Worm (Caenorhabditis elegans): ENCODE results near the gene C50H2.13.

DNA sequence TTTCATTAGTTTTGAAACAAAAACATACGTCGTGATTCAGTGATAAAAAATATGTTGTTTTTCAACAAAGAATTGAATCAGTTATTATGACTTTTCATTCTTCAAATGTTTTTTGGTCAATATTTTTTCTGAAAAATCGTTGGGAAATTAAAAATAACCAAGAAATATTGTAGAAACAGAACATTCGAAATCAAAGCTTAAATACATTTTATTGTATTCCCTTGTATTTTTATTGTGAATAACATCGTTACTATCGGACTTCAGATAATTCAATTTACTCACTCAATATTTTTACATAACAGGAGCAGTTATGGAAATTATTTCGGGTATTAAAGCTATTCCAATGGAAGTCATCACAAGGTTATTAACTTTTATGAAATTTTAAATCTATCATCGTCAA lies 9.7 kb upstream of the C50H2.13 start, which contains the start of gene C50H2.4:
- no peak for TF ChIP-seq fkh-6 (tag; optimal IDR thresholded peaks at IDR 0.05)
- TF ChIP-seq nhr-11 (tag; optimal IDR thresholded peaks at IDR 0.05): no peak
- TF ChIP-seq tbx-2 (tag; optimal IDR thresholded peaks at IDR 0.05): no peak
- TF ChIP-seq ceh-6 (GFP tag; optimal IDR thresholded peaks at IDR 0.05): no peak
- TF ChIP-seq K02D7.2 (tag; optimal IDR thresholded peaks at IDR 0.05): no peak
- no peak for TF ChIP-seq unc-42 (tag; optimal IDR thresholded peaks at IDR 0.05)
- no peak for TF ChIP-seq ets-4 (tag; optimal IDR thresholded peaks at IDR 0.05)
- no peak for TF ChIP-seq dmd-4 (tag; optimal IDR thresholded peaks at IDR 0.05; ENCODE audit: borderline replicate concordance)
- no peak for TF ChIP-seq elt-2 (tag; optimal IDR thresholded peaks at IDR 0.05)
- no peak for TF ChIP-seq nfya-1 (tag; optimal IDR thresholded peaks at IDR 0.05)
- TF ChIP-seq che-1 (tag; optimal IDR thresholded peaks at IDR 0.05): no peak
